Worm (Caenorhabditis elegans): ENCODE measurements around the gene acs-17.

DNA sequence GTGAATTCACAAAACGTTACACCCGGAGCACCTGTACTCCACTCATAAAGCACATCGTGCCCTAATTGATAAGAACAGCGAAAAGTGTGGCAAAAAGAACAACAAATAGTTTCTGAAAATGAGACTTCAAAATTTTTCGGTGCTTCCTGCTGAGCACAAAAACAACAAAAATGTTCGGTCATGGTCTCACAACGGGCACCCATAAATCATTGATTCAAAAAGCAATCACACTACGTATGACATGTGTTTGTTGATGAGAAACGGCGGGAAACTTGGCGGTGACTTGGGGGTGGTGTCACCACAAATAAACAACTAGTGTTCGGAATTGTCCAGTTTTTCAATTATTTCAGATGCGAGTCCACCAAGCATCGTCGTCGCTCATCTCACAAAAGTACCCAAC is 16.6 kb upstream of the acs-17 start:
- TF ChIP-seq ces-1 (GFP tag; optimal IDR thresholded peaks at IDR 0.05) (no peak), R02D3.7 (tag; optimal IDR thresholded peaks at IDR 0.05) (no peak), ztf-11 (tag; optimal IDR thresholded peaks at IDR 0.05) (no peak), egl-27 (tag; optimal IDR thresholded peaks at IDR 0.05) (no peak), lin-1 (GFP tag; IDR thresholded peaks at IDR 0.05) (no peak), pha-4 (GFP tag; IDR thresholded peaks at IDR 0.05) (no peak), pha-4 (tag; optimal IDR thresholded peaks at IDR 0.05) (no peak), cey-2 (tag; optimal IDR thresholded peaks at IDR 0.05; ENCODE audit: borderline replicate concordance, insufficient read depth) (no peak), T20F7.1 (GFP tag; optimal IDR thresholded peaks at IDR 0.05) (no peak)

Measured in whole organism, L4 larva.